Fruit fly (Drosophila melanogaster) whole organism: ENCODE results near the gene AsnRS.

Experiments
- Dll ChIP-seq: fragments of >200 bp; optimal IDR thresholded peaks from 2 replicates; lab custom pipeline; 2017
- psq ChIP-seq: fragments of >200 bp; optimal IDR thresholded peaks from 2 replicates; lab custom pipeline; 2017
- usp ChIP-seq: fragments of >200 bp; optimal IDR thresholded peaks from 2 replicates; lab custom pipeline; 2017; ENCODE audit warnings: missing biosample characterization, missing genetic modification characterization, mixed read lengths

DNA sequence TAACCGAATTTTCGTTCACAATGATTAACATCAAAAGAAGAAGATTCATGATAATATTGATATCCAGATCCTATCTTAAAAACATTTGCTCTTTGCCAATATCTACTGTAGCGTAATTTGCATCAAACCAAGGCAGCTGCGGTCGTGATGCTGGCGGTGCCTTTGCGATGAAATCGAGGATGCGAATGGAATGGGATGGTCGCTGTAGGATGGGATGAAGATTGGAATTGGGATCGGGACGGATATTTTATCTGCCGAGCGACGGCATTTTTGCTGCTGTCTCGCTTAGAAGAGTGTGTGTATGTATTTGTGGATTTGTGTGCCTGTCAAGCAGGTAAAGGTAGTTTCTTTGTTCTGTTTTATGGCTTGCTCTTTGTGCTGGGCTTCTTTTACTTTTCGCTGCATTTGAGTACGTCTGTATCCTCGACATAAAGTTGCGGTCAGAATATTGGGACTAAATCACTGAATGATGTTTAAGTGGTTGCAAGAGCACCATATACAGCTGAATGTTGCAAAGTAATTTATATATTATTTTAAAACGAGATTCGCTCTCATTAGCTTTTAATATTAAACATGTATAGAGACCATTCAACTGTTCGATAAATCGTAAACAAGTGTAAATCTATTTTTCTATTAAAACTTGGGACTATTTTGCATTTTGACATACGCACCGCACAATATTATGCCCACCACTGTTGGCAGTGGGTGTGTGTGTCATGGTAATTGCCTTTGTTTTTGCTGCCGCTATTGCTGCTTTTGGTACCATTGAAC is 30.8 kb upstream of the AsnRS start:
- TF ChIP-seq usp (GFP tag; lab: Kevin White, UChicago) = no peak
- no peak for TF ChIP-seq Dll (lab: Kevin White, UChicago)
- TF ChIP-seq psq (lab: Kevin White, UChicago) = no peak
